Worm (Caenorhabditis elegans) whole organism, L1 larva: ENCODE results near the gene F46C5.6.

Experiments
- efl-1 ChIP-seq, 4 experiments: fragments of 150-350 bp; optimal IDR thresholded peaks in 3 of 4; peaks in 1 of 4; 1 replicate in 1 of 4; 2 replicates in 3 of 4; lab custom pipeline; 2014; ENCODE audit warnings: missing biosample characterization in 2 of 4, missing genetic modification characterization in 2 of 4, missing genetic modification reagents in 2 of 4
- lin-15B ChIP-seq: fragments of 150-350 bp; sonication (generic microtip); optimal IDR thresholded peaks from 3 replicates; lab custom pipeline; 2014; ENCODE audit warnings: missing biosample characterization, missing genetic modification characterization
- lin-39 ChIP-seq: fragments of 150-350 bp; optimal IDR thresholded peaks from 2 replicates; lab custom pipeline; 2014; ENCODE audit warnings: missing biosample characterization, missing genetic modification reagents, missing genetic modification characterization
- nhr-28 ChIP-seq: fragments of 150-350 bp; optimal IDR thresholded peaks from 2 replicates; lab custom pipeline; 2014; ENCODE audit warnings: missing biosample characterization, missing genetic modification characterization
- ztf-11 ChIP-seq, 2 experiments: sonication (generic microtip); optimal IDR thresholded peaks; 2 replicates each; lab custom pipeline; 2016 to 2017; ENCODE audit warnings: missing genetic modification characterization in 2 of 2, missing biosample characterization in 1 of 2, missing compliant biosample characterization in 1 of 2

ce11 chrII:8854874-8855273 is 10.6 kb upstream of the F46C5.6 start:
- TF ChIP-seq lin-15B (tag; lab: Kevin White, UChicago) (no peak), ztf-11 (tag; optimal IDR thresholded peaks at IDR 0.05; lab: Kevin White, UChicago) (no peak), nhr-28 (no peak), efl-1 (optimal IDR thresholded peaks at IDR 0.05; lab: Kevin White, UChicago) (no peak), efl-1 (GFP tag; optimal IDR thresholded peaks at IDR 0.05 in 1 of 2; lab: Kevin White, UChicago) (no peak), lin-39 (tag; lab: Kevin White, UChicago) (no peak)
